Worm (Caenorhabditis elegans): Measurements from ENCODE around the gene C04C3.9.

DNA sequence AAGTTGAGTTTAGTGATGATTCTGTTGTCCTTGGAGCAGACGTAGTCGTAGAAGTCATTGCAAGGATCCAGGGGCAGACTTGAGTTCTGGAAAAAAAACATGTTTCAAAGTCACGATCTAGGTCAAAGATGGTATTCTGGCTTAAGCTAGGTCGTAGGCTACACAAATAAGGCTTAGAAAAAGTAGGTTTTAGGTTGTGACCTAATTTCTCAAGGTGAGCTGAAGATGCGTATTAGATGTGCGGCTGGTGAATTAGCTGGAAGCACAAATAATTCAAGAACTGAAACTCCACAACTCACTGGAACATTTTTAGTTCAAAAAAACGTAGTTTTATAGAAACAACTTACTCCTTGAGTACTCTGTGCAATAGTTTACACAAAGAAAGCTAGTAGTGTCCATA lies 15.8 kb upstream of the C04C3.9 start, which contains the start of gene F09D12.2:
- TF ChIP-seq flt-1 (GFP tag; IDR thresholded peaks at IDR 0.05) (no peak), T22C8.4 (GFP tag; IDR thresholded peaks at IDR 0.05) (no peak), tab-1 (GFP tag; IDR thresholded peaks at IDR 0.05) (no peak)

All from whole organism, midembryonic.